Worm (Caenorhabditis elegans) whole organism, early embryonic: ENCODE measurements around the gene nspc-13.

Source experiments
- B0310.2 ChIP-seq: sonication (generic microtip); optimal IDR thresholded peaks from 2 replicates; lab custom pipeline; 2016; ENCODE audit warnings: mild to moderate bottlenecking, missing genetic modification characterization, missing compliant biosample characterization
- F13C5.2 ChIP-seq: sonication (generic microtip); optimal IDR thresholded peaks from 2 replicates; lab custom pipeline; 2017; ENCODE audit warnings: mild to moderate bottlenecking, missing genetic modification characterization, inconsistent platforms, missing compliant biosample characterization
- aly-1 ChIP-seq: sonication (generic microtip); optimal IDR thresholded peaks from 2 replicates; lab custom pipeline; 2016; ENCODE audit warnings: missing genetic modification characterization, missing compliant biosample characterization
- ama-1 ChIP-seq: fragments of 150-350 bp; optimal IDR thresholded peaks from 2 replicates; lab custom pipeline; 2014
- ceh-13 ChIP-seq: fragments of 200-800 bp; sonication (Bioruptor generic); optimal IDR thresholded peaks from 2 replicates; lab custom pipeline; 2018; ENCODE audit warnings: mild to moderate bottlenecking, missing genetic modification characterization, missing compliant biosample characterization
- ceh-36 ChIP-seq: sonication (generic microtip); optimal IDR thresholded peaks from 2 replicates; lab custom pipeline; 2016; ENCODE audit warnings: missing genetic modification characterization, inconsistent platforms, missing compliant biosample characterization
- ets-7 ChIP-seq: sonication (generic microtip); optimal IDR thresholded peaks from 2 replicates; lab custom pipeline; 2016; ENCODE audit warnings: missing genotype, missing genetic modification characterization, missing compliant biosample characterization
- flt-1 ChIP-seq: fragments of 200-800 bp; sonication (Bioruptor generic); IDR thresholded peaks from 2 replicates; pipeline ENCODE4 v1.3.6; 2022; ENCODE audit warnings: missing genetic modification characterization, missing compliant biosample characterization
- hmbx-1 ChIP-seq: sonication (generic microtip); optimal IDR thresholded peaks from 2 replicates; lab custom pipeline; 2016; ENCODE audit warnings: mild to moderate bottlenecking, missing genetic modification characterization, missing compliant biosample characterization
- hmg-4 ChIP-seq: fragments of 200-800 bp; sonication (Bioruptor generic); optimal IDR thresholded peaks from 2 replicates; lab custom pipeline; 2018; ENCODE audit warnings: mild to moderate bottlenecking, missing genetic modification characterization, missing compliant biosample characterization
- hnd-1 ChIP-seq: sonication (generic microtip); optimal IDR thresholded peaks from 2 replicates; lab custom pipeline; 2016; ENCODE audit warnings: missing genetic modification characterization, missing compliant biosample characterization
- pes-1 ChIP-seq: fragments of 200-800 bp; sonication (Bioruptor generic); IDR thresholded peaks from 2 replicates; pipeline ENCODE4 v1.3.6; 2022; ENCODE audit warnings: missing genetic modification reagents, missing genetic modification characterization, missing compliant biosample characterization
- scrt-1 ChIP-seq: fragments of 200-800 bp; sonication (Bioruptor generic); IDR thresholded peaks from 2 replicates; pipeline ENCODE4 v1.3.6; 2022; ENCODE audit warnings: missing genetic modification characterization, missing compliant biosample characterization
- sea-1 ChIP-seq: fragments of 200-800 bp; sonication (Bioruptor generic); conservative IDR thresholded peaks from 2 replicates; pipeline ENCODE4 v1.3.6; 2022; ENCODE audit warnings: missing genetic modification characterization, missing compliant biosample characterization
- tbx-11 ChIP-seq: fragments of 200-800 bp; sonication (Bioruptor generic); IDR thresholded peaks from 2 replicates; pipeline ENCODE4 v1.3.6; 2022; ENCODE audit warnings: missing genetic modification characterization, missing compliant biosample characterization
- tbx-37 ChIP-seq: fragments of 200-800 bp; sonication (Bioruptor generic); conservative IDR thresholded peaks from 2 replicates; pipeline ENCODE4 v1.3.6; 2022; ENCODE audit warnings: missing genetic modification reagents, missing genetic modification characterization, missing compliant biosample characterization
- tra-4 ChIP-seq: sonication (generic microtip); optimal IDR thresholded peaks from 2 replicates; lab custom pipeline; 2017; ENCODE audit warnings: missing genetic modification characterization, missing compliant biosample characterization

Gene nspc-13

DNA sequence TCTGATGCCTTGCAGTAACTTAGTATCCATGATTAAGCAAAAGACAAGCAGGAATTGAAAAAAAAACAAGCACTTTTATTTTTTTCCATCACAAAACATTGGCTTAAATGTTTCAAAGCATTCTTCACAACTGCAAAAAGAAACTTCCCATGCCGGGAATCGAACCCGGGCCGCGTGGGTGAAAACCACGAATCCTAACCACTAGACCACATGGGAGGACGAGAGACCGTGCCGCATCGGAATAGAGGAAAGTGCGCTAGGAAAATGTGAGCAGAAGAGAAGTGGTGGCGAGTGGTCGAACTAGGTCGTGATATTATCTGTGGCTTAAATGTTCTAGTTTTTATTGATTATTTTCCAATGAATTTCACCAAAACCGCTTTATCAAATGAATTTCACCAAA is 10.3 kb downstream of the nspc-13 start:
- peak; percentile 60; the same call in 1 of the 2 replicates for TF ChIP-seq tbx-37 (GFP tag; lab: Robert Waterston, UW)
- peak; percentile 39 for TF ChIP-seq hmbx-1
- peak; percentile 47 for TF ChIP-seq hnd-1 (tag; lab: Kevin White, UChicago)
- TF ChIP-seq ceh-36 (tag; lab: Kevin White, UChicago): peak; percentile 60
- peak; percentile 71; the same call in 1 of the 2 replicates for TF ChIP-seq sea-1 (GFP tag; lab: Robert Waterston, UW)
- peak; percentile 26 for TF ChIP-seq ets-7 (tag; lab: Kevin White, UChicago)
- peak; percentile 55 for TF ChIP-seq ceh-13 (GFP tag; lab: Kevin White, UChicago)
- TF ChIP-seq tra-4: no peak
- peak; percentile 82 for TF ChIP-seq tbx-11 (GFP tag; lab: Robert Waterston, UW)
- peak; percentile 39 for TF ChIP-seq B0310.2
- peak; percentile 80 for TF ChIP-seq scrt-1 (GFP tag; lab: Robert Waterston, UW)
- TF ChIP-seq aly-1 (tag; lab: Kevin White, UChicago): peak; percentile 59
- peak; percentile 66 for TF ChIP-seq hmg-4 (GFP tag; lab: Kevin White, UChicago)
- TF ChIP-seq F13C5.2 (tag; lab: Kevin White, UChicago): peak; percentile 84
- peak; percentile 84 for TF ChIP-seq flt-1 (GFP tag; lab: Robert Waterston, UW)
- no peak for TF ChIP-seq ama-1 (lab: Kevin White, UChicago)
- no peak; the same call in none of the 2 replicates for TF ChIP-seq pes-1 (GFP tag; lab: Robert Waterston, UW)

DNA sequence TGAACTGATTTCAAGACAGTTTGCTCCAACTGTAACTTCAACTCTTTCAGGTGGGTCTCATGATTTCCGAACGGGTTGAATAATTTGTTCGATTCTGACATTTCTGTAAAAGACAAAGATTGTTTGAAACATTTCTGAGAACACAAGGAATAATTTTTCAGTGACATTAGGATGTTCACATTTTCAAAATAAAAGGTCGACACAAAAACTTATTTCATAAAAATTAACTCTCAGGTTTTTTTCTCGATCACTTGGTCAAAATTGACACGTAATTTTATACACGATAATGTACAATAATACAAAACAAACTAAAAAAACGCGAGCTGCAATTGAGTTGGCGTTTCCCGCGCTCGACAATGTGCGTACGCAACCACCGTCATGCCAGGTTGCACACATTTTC is 14.1 kb downstream of the nspc-13 start, which contains the start of gene rif-1.2:
Gene rif-1.2 (minus strand): TSS at position 101 of the 400 bp plus-strand sequence.
- TF ChIP-seq ets-7 (tag; lab: Kevin White, UChicago) (no peak), B0310.2 (no peak)

ce11 chrX:12375783-12376182 is 18.6 kb downstream of the nspc-13 start:
- TF ChIP-seq tra-4 (no peak), ama-1 (lab: Kevin White, UChicago) (no peak), hmg-4 (GFP tag; lab: Kevin White, UChicago) (no peak), scrt-1 (GFP tag; lab: Robert Waterston, UW) (no peak), sea-1 (GFP tag; lab: Robert Waterston, UW) (no peak), tbx-11 (GFP tag; lab: Robert Waterston, UW) (no peak), pes-1 (GFP tag; lab: Robert Waterston, UW) (no peak), ets-7 (tag; lab: Kevin White, UChicago) (no peak), ceh-13 (GFP tag; lab: Kevin White, UChicago) (no peak), tbx-37 (GFP tag; lab: Robert Waterston, UW) (no peak)

DNA sequence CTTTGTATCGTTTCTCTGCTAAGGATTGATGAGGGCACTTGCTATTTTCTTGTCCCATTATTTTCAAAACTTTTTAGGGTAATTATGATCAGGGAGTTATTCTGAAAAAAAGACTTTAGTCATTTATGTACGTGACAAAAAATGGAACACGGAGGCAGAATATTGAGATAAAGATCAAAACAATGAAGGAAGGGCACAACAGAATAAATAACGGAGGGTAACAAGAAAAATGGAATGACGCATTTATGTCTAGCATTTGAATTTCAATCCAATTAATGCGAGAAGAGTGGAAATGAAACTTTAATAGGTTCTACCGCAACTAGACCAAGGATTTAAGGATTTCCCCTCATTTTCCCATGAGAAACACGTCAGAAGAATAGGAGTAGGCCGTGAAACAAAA is 21.1 kb downstream of the nspc-13 start, which contains the start of gene glb-13:
Gene glb-13 (minus strand): TSS at position 101 of the 400 bp plus-strand sequence.
- TF ChIP-seq hmg-4 (GFP tag; lab: Kevin White, UChicago) (no peak), flt-1 (GFP tag; lab: Robert Waterston, UW) (no peak), ama-1 (lab: Kevin White, UChicago) (no peak), B0310.2 (no peak), sea-1 (GFP tag; lab: Robert Waterston, UW) (no peak), F13C5.2 (tag; lab: Kevin White, UChicago) (no peak), ets-7 (tag; lab: Kevin White, UChicago) (no peak), tra-4 (no peak), ceh-13 (GFP tag; lab: Kevin White, UChicago) (no peak), hnd-1 (tag; lab: Kevin White, UChicago) (no peak), hmbx-1 (no peak), aly-1 (tag; lab: Kevin White, UChicago) (no peak), ceh-36 (tag; lab: Kevin White, UChicago) (no peak), scrt-1 (GFP tag; lab: Robert Waterston, UW) (no peak), tbx-37 (GFP tag; lab: Robert Waterston, UW) (no peak), tbx-11 (GFP tag; lab: Robert Waterston, UW) (no peak), pes-1 (GFP tag; lab: Robert Waterston, UW) (no peak)

DNA sequence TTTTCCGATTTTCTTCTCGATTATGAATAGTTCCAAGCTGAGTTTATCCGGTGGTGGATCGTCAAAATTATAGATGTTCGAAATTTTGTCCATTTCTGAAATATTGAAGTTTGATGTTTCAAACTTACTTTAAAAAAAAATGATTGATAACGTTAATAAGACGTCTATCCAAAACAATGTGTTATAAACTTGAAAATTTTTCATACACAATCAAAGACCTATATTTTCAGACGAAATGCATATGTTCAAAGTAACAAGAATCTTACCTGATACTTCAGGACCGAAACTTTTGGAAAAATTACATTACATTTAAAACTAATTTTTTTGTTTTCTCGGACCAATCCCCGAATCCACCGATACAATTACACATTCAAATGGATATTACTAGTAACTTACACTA is 34.2 kb downstream of the nspc-13 start, which contains the start of gene nekl-3:
Gene nekl-3 (minus strand): TSS at position 101 of the 400 bp plus-strand sequence.
- TF ChIP-seq ceh-36 (tag; lab: Kevin White, UChicago): no peak
- TF ChIP-seq scrt-1 (GFP tag; lab: Robert Waterston, UW): no peak
- no peak for TF ChIP-seq tra-4
- no peak for TF ChIP-seq sea-1 (GFP tag; lab: Robert Waterston, UW)
- TF ChIP-seq tbx-11 (GFP tag; lab: Robert Waterston, UW): no peak
- no peak for TF ChIP-seq tbx-37 (GFP tag; lab: Robert Waterston, UW)
- no peak for TF ChIP-seq hmg-4 (GFP tag; lab: Kevin White, UChicago)
- no peak for TF ChIP-seq F13C5.2 (tag; lab: Kevin White, UChicago)
- TF ChIP-seq aly-1 (tag; lab: Kevin White, UChicago): no peak
- no peak for TF ChIP-seq hmbx-1
- no peak for TF ChIP-seq ama-1 (lab: Kevin White, UChicago)
- no peak for TF ChIP-seq flt-1 (GFP tag; lab: Robert Waterston, UW)

DNA sequence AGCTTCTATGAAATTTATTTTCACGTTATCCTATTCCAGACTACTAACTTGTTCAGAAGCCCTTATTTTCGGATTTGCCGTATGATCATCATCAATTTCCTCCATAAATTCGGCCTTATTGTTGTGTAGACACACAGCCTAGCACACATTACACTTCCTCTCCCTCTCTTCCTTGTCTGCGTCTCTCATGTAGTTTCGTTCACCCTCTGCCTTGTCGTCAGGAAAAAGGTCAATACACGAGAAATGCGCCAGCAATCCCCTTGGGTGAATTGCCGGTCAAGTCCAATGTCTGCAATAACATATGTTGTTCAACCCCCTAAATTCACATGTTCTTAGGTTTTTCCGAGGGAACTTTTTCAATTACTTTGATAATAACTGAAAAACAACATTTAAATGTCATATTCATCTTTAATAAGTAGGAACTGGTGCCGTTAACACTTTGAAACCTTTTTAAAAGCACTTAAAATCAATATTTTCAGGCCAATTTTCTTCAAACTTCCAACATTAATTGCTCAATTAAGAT is 36.6 kb downstream of the nspc-13 start, which contains the start of gene F17E5.2:
Gene F17E5.2 (plus strand): TSS at position 473 of the 523 bp plus-strand sequence.
- TF ChIP-seq F13C5.2 (tag; lab: Kevin White, UChicago) (peak; percentile 18), aly-1 (tag; lab: Kevin White, UChicago) (peak; percentile 32), sea-1 (GFP tag; lab: Robert Waterston, UW) (no peak), tbx-11 (GFP tag; lab: Robert Waterston, UW) (0 out of 2 replicates have a peak, but pooled peaks have one; percentile 18), flt-1 (GFP tag; lab: Robert Waterston, UW) (peak; percentile 15; the same call in 1 of the 2 replicates), pes-1 (GFP tag; lab: Robert Waterston, UW) (no peak), scrt-1 (GFP tag; lab: Robert Waterston, UW) (no peak)

DNA sequence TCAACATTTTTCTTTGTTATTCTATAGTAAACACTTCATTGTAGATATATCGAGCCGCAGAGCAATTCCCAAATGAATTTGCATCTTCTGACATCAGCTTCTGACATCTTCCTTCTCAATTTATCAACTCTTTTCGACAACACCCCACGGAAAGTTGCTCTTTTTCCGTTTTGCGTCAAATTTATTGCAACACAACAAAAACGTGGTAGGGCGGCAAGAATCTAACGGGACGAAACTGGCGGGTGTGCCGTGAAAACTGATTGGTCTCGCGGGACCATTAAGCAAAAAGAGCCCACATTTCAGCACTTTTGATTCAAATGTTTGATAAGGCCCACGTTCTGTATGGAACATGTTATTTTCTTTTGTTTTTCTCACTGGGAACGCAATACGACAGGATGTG is 47.5 kb downstream of the nspc-13 start:
- no peak for TF ChIP-seq hmg-4 (GFP tag; lab: Kevin White, UChicago)
- no peak for TF ChIP-seq scrt-1 (GFP tag; lab: Robert Waterston, UW)
- TF ChIP-seq ceh-13 (GFP tag; lab: Kevin White, UChicago): no peak
- no peak for TF ChIP-seq aly-1 (tag; lab: Kevin White, UChicago)
- TF ChIP-seq tra-4: no peak
- no peak for TF ChIP-seq hmbx-1
- no peak for TF ChIP-seq hnd-1 (tag; lab: Kevin White, UChicago)
- TF ChIP-seq tbx-37 (GFP tag; lab: Robert Waterston, UW): no peak
- no peak for TF ChIP-seq sea-1 (GFP tag; lab: Robert Waterston, UW)
- no peak for TF ChIP-seq B0310.2
- TF ChIP-seq ets-7 (tag; lab: Kevin White, UChicago): no peak
- TF ChIP-seq tbx-11 (GFP tag; lab: Robert Waterston, UW): no peak
- no peak for TF ChIP-seq ama-1 (lab: Kevin White, UChicago)
- no peak for TF ChIP-seq flt-1 (GFP tag; lab: Robert Waterston, UW)
- no peak for TF ChIP-seq ceh-36 (tag; lab: Kevin White, UChicago)
- no peak for TF ChIP-seq F13C5.2 (tag; lab: Kevin White, UChicago)
- no peak for TF ChIP-seq pes-1 (GFP tag; lab: Robert Waterston, UW)
